Worm (Caenorhabditis elegans): ENCODE results near the gene folt-3.
A peak's percentile ranks its signal among the peaks of the same experiment; 100 is the strongest.

Gene folt-3

ce11 chrV:7637801-7638200 is 28.3 kb upstream of the folt-3 start, which contains the start of gene clec-45:
clec-45 (plus strand) TSS chrV:7638101.
- no peak for TF ChIP-seq lin-15B (tag; optimal IDR thresholded peaks at IDR 0.05)

DNA sequence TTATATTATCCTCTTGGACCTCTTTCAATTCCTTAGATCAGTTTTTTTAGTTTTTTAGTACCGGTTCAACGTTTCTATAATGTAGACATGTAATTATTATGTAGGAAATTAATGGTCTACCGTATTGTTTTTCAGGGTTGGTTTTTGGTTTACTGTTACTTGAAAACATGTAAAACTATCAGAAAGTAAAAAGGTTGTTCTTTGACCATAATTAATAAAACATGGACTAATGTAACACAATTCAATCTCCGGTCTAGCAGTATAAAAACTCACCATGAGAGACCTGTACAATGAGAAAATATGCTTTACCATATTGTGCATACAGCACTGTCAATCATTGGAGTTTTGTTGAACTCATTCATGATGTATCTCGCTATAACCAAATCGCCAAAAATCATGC is 25.9 kb upstream of the folt-3 start, which contains the start of gene srd-29:
TSS of gene srd-29 (plus strand) at position 301 of the 400 bp plus-strand sequence.
- TF ChIP-seq unc-39 (tag; optimal IDR thresholded peaks at IDR 0.05) (no peak), spr-3 (GFP tag; optimal IDR thresholded peaks at IDR 0.05) (no peak), jun-1 (tag; optimal IDR thresholded peaks at IDR 0.05) (no peak), saeg-2 (GFP tag; IDR thresholded peaks at IDR 0.05) (no peak), dmd-8 (GFP tag; IDR thresholded peaks at IDR 0.05) (no peak), egl-43 (GFP tag; IDR thresholded peaks at IDR 0.05) (no peak), aha-1 (tag) (peak; percentile 45), zfp-2 (tag; optimal IDR thresholded peaks at IDR 0.05) (no peak)

DNA sequence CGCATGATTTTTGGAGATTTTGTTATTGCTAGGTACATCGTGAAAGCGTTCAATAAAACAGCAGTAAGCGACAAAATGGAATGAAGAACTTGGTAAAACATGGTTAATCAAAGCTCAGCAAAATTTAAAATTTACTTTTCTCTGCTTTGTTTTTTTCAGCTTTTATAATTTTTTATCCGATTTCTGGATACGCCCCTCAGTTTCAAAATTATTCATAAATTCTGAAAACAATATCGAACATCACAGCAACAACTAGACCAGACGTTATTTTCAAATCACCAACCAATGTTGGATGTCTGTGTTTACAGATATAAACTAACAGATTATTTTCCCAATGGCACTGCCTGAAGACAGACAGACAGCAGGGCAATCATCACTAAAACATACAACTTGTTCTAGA is 25.1 kb upstream of the folt-3 start, which contains the start of gene srd-31:
TSS of gene srd-31 (minus strand) at position 101 of the 400 bp plus-strand sequence.
- TF ChIP-seq fkh-10 (GFP tag; optimal IDR thresholded peaks at IDR 0.05) (no peak), ceh-32 (tag; optimal IDR thresholded peaks at IDR 0.05; ENCODE audit: poor library complexity) (no peak), vab-7 (GFP tag; IDR thresholded peaks at IDR 0.05) (no peak), ceh-28 (tag; optimal IDR thresholded peaks at IDR 0.05) (no peak), nhr-25 (tag; optimal IDR thresholded peaks at IDR 0.05; ENCODE audit: borderline replicate concordance, insufficient read depth) (no peak), nhr-10 (tag; optimal IDR thresholded peaks at IDR 0.05) (no peak), dpl-1 (GFP tag; optimal IDR thresholded peaks at IDR 0.05) (no peak), nhr-77 (tag; optimal IDR thresholded peaks at IDR 0.05) (no peak), ceh-44 (GFP tag; IDR thresholded peaks at IDR 0.05) (no peak), zip-2 (tag; optimal IDR thresholded peaks at IDR 0.05) (no peak), dmd-9 (GFP tag; IDR thresholded peaks at IDR 0.05) (no peak), lin-38 (GFP tag; IDR thresholded peaks at IDR 0.05) (no peak), zfp-2 (tag; optimal IDR thresholded peaks at IDR 0.05) (no peak), lin-29 (GFP tag; IDR thresholded peaks at IDR 0.05) (no peak), mdl-1 (tag; optimal IDR thresholded peaks at IDR 0.05) (no peak), nhr-237 (tag; optimal IDR thresholded peaks at IDR 0.05) (no peak), ZK546.5 (tag; optimal IDR thresholded peaks at IDR 0.05) (no peak), mxl-3 (GFP tag; optimal IDR thresholded peaks at IDR 0.05) (no peak), hmg-1.1 (GFP tag; IDR thresholded peaks at IDR 0.05) (no peak), daf-16 (GFP tag; optimal IDR thresholded peaks at IDR 0.05) (no peak), daf-16 (tag; optimal IDR thresholded peaks at IDR 0.05) (no peak)

DNA sequence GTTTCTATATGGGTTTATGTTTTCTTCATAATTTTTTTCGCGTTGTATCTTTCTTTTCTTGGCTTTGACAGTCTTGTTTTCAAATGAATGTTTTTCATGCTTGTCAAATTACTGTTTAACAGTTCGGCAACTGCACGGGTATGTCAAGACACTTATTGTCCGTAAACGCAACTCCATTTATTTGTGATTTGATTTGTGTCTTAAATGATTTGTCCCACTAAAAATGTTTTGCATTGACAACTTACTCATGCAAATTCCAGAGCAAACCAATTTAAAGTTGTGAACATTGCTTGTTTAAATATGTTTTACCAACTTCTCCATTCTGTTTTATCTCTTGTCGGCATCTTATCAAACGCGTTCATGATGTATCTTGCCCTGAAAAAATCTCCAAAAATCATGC is 22.2 kb upstream of the folt-3 start, which contains the start of gene srd-25:
TSS of gene srd-25 (plus strand) at position 301 of the 400 bp plus-strand sequence.
- TF ChIP-seq aha-1 (tag), result peak; percentile 6
- no peak for TF ChIP-seq vab-7 (GFP tag; IDR thresholded peaks at IDR 0.05)

DNA sequence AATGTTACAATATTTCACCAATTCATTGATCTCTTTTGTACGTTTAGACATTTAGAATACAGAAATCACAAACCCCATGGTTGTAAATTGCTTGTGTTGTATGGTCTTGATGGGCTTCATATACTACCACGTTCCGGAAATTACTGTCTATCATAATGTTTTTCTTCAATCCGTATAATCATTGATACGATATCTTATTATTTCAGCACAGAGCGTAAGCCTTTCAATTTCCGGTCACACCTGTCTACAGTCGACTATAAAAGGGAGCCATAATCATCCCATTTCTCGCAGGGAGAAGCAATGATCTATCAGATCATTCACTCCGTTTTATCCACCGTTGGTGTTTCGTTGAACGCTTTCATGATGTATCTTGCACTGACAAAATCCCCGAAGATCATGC is 20.0 kb upstream of the folt-3 start, which contains the start of gene srd-30:
TSS of gene srd-30 (plus strand) at position 301 of the 400 bp plus-strand sequence.
- no peak for TF ChIP-seq zip-2 (tag; optimal IDR thresholded peaks at IDR 0.05)
- TF ChIP-seq nhr-10 (tag; optimal IDR thresholded peaks at IDR 0.05), result no peak
- no peak for TF ChIP-seq lir-3 (tag; optimal IDR thresholded peaks at IDR 0.05)
- TF ChIP-seq nhr-41 (GFP tag; IDR thresholded peaks at IDR 0.05), result no peak
- TF ChIP-seq R02D3.7 (tag; optimal IDR thresholded peaks at IDR 0.05), result no peak
- no peak for TF ChIP-seq nhr-25 (tag; optimal IDR thresholded peaks at IDR 0.05; ENCODE audit: borderline replicate concordance, insufficient read depth)
- no peak for TF ChIP-seq pha-4 (GFP tag; IDR thresholded peaks at IDR 0.05)
- no peak for TF ChIP-seq pha-4 (tag; optimal IDR thresholded peaks at IDR 0.05)
- no peak for TF ChIP-seq fos-1 (tag; optimal IDR thresholded peaks at IDR 0.05)
- TF ChIP-seq dmd-9 (GFP tag; IDR thresholded peaks at IDR 0.05), result no peak
- TF ChIP-seq nhr-6 (tag; optimal IDR thresholded peaks at IDR 0.05), result no peak
- TF ChIP-seq dve-1 (tag; optimal IDR thresholded peaks at IDR 0.05; ENCODE audit: insufficient read depth), result no peak
- TF ChIP-seq nhr-28 (tag; optimal IDR thresholded peaks at IDR 0.05), result no peak
- no peak for TF ChIP-seq ztf-11 (tag; optimal IDR thresholded peaks at IDR 0.05)
- no peak for TF ChIP-seq dmd-6 (GFP tag; IDR thresholded peaks at IDR 0.05)

All from whole organism, L4 larva.